Fruit fly (Drosophila melanogaster) whole organism, embryonic: Measurements from ENCODE around the gene CCHa1.
A peak's percentile ranks its signal among the peaks of the same experiment; 100 is the strongest.

Source experiments
- ATbp ChIP-seq: fragments of 200-800 bp; sonication (Bioruptor generic); optimal IDR thresholded peaks from 2 replicates; lab custom pipeline; 2017; ENCODE audit warnings: missing biosample characterization, mild to moderate bottlenecking, missing genetic modification characterization, missing genetic modification reagents
- Ada2b ChIP-seq: fragments of 200-800 bp; sonication (Bioruptor generic); IDR thresholded peaks from 2 replicates; pipeline ENCODE4 v1.3.6; 2022; ENCODE audit warnings: missing biosample characterization, missing genetic modification characterization
- BEAF-32 ChIP-seq: fragments of 200-800 bp; sonication (Bioruptor generic); optimal IDR thresholded peaks from 3 replicates; lab custom pipeline; 2017; ENCODE audit warnings: missing biosample characterization, missing genetic modification characterization, mild to moderate bottlenecking, moderate library complexity, missing genetic modification reagents
- CG11723 ChIP-seq: fragments of 200-800 bp; sonication (Bioruptor generic); optimal IDR thresholded peaks from 2 replicates; lab custom pipeline; 2017; ENCODE audit warnings: missing biosample characterization, mild to moderate bottlenecking, missing genetic modification characterization
- CG1233 ChIP-seq: fragments of 200-800 bp; sonication (Bioruptor generic); optimal IDR thresholded peaks from 4 replicates; lab custom pipeline; 2018; ENCODE audit warnings: missing biosample characterization, mild to moderate bottlenecking, missing genetic modification characterization
- CG12659 ChIP-seq: fragments of 200-800 bp; sonication (Bioruptor generic); optimal IDR thresholded peaks from 3 replicates; lab custom pipeline; 2017; ENCODE audit warnings: mild to moderate bottlenecking, missing biosample characterization, missing genetic modification reagents, missing genetic modification characterization
- CG15269 ChIP-seq: fragments of 200-800 bp; sonication (Bioruptor generic); optimal IDR thresholded peaks from 2 replicates; lab custom pipeline; 2018; ENCODE audit warnings: missing biosample characterization, mild to moderate bottlenecking, missing genetic modification characterization, moderate library complexity
- CG16815 ChIP-seq: fragments of 200-800 bp; sonication (Bioruptor generic); optimal IDR thresholded peaks from 3 replicates; lab custom pipeline; 2017; ENCODE audit warnings: missing biosample characterization, mild to moderate bottlenecking, missing genetic modification characterization
- CG17328 ChIP-seq: fragments of 200-800 bp; sonication (Bioruptor generic); IDR thresholded peaks from 2 replicates; pipeline ENCODE4 v1.3.6; 2022; ENCODE audit warnings: missing biosample characterization, missing genetic modification characterization
- CG17385 ChIP-seq: fragments of 200-800 bp; sonication (Bioruptor generic); optimal IDR thresholded peaks from 3 replicates; lab custom pipeline; 2018; ENCODE audit warnings: missing biosample characterization, mild to moderate bottlenecking, missing genetic modification characterization
- CG18262 ChIP-seq: fragments of 200-800 bp; optimal IDR thresholded peaks from 3 replicates; lab custom pipeline; 2019; ENCODE audit warnings: missing biosample characterization, mild to moderate bottlenecking, missing genetic modification characterization, moderate library complexity
- CG2120 ChIP-seq: fragments of 200-800 bp; sonication (Bioruptor generic); optimal IDR thresholded peaks from 3 replicates; lab custom pipeline; 2016; ENCODE audit warnings: missing biosample characterization, missing genetic modification characterization
- CG2678 ChIP-seq: fragments of 200-800 bp; sonication (Bioruptor generic); optimal IDR thresholded peaks from 3 replicates; lab custom pipeline; 2019; ENCODE audit warnings: missing biosample characterization, mild to moderate bottlenecking, missing genetic modification characterization, moderate library complexity
- CG2712 ChIP-seq: fragments of 200-800 bp; optimal IDR thresholded peaks from 3 replicates; lab custom pipeline; 2019; ENCODE audit warnings: missing biosample characterization, mild to moderate bottlenecking, missing genetic modification characterization, moderate library complexity
- CG4360 ChIP-seq: fragments of 200-800 bp; sonication (Bioruptor generic); IDR thresholded peaks from 2 replicates; pipeline ENCODE4 v1.3.6; 2022; ENCODE audit warnings: missing biosample characterization, missing genetic modification characterization
- CG4424 ChIP-seq: fragments of 200-800 bp; sonication (Bioruptor generic); optimal IDR thresholded peaks from 3 replicates; lab custom pipeline; 2016; ENCODE audit warnings: missing biosample characterization, missing genetic modification characterization
- CG6254 ChIP-seq: fragments of 200-800 bp; sonication (Bioruptor generic); optimal IDR thresholded peaks from 3 replicates; lab custom pipeline; 2017; ENCODE audit warnings: mild to moderate bottlenecking, missing biosample characterization, missing genetic modification reagents, missing genetic modification characterization
- CG6654 ChIP-seq: fragments of 200-800 bp; sonication (Bioruptor generic); optimal IDR thresholded peaks from 2 replicates; lab custom pipeline; 2017; ENCODE audit warnings: missing biosample characterization, mild to moderate bottlenecking, missing genetic modification characterization
- CG6854 ChIP-seq: fragments of 200-800 bp; sonication (Bioruptor generic); optimal IDR thresholded peaks from 3 replicates; lab custom pipeline; 2017; ENCODE audit warnings: missing biosample characterization, mild to moderate bottlenecking, missing genetic modification characterization
- CG7556 ChIP-seq: fragments of 200-800 bp; sonication (Bioruptor generic); optimal IDR thresholded peaks from 2 replicates; lab custom pipeline; 2017; ENCODE audit warnings: missing biosample characterization, mild to moderate bottlenecking, missing genetic modification characterization
- CG8290 ChIP-seq, 3 experiments: fragments of 200-800 bp; sonication (Bioruptor generic); optimal IDR thresholded peaks; 2 replicates each; lab custom pipeline; 2016 to 2019; ENCODE audit warnings: missing biosample characterization in 3 of 3, missing genetic modification characterization in 3 of 3, mild to moderate bottlenecking in 2 of 3, moderate library complexity in 1 of 3
- Ets65A ChIP-seq: fragments of 200-800 bp; sonication (Bioruptor generic); peaks from one replicate; lab custom pipeline; 2016; ENCODE audit warnings: missing biosample characterization, missing genetic modification characterization
- Fer3 ChIP-seq: fragments of 200-800 bp; sonication (Bioruptor generic); optimal IDR thresholded peaks from 2 replicates; lab custom pipeline; 2018; ENCODE audit warnings: missing biosample characterization, mild to moderate bottlenecking, missing genetic modification characterization, moderate library complexity
- H2.0 ChIP-seq: fragments of 200-800 bp; sonication (Bioruptor generic); IDR thresholded peaks from 2 replicates; pipeline ENCODE4 v1.3.6; 2022; ENCODE audit warnings: missing biosample characterization, missing genetic modification characterization
- Hmr ChIP-seq: fragments of 200-800 bp; sonication (Bioruptor generic); optimal IDR thresholded peaks from 3 replicates; lab custom pipeline; 2017; ENCODE audit warnings: mild to moderate bottlenecking, missing biosample characterization, missing genetic modification reagents, missing genetic modification characterization
- Meics ChIP-seq: fragments of 200-800 bp; sonication (Bioruptor generic); optimal IDR thresholded peaks from 2 replicates; lab custom pipeline; 2017; ENCODE audit warnings: missing biosample characterization, mild to moderate bottlenecking, missing genetic modification characterization
- Nf-YC ChIP-seq: fragments of 200-800 bp; optimal IDR thresholded peaks from 3 replicates; lab custom pipeline; 2019; ENCODE audit warnings: missing biosample characterization, mild to moderate bottlenecking, missing genetic modification characterization, moderate library complexity
- Pdp1 ChIP-seq, 2 experiments: fragments of 200-800 bp; sonication (Bioruptor generic); optimal IDR thresholded peaks; 3 replicates each; lab custom pipeline; 2016; ENCODE audit warnings: missing biosample characterization in 2 of 2, missing genetic modification characterization in 2 of 2, mild to moderate bottlenecking in 1 of 2, moderate library complexity in 1 of 2
- Side ChIP-seq: fragments of 200-800 bp; sonication (Bioruptor generic); optimal IDR thresholded peaks from 2 replicates; lab custom pipeline; 2016; ENCODE audit warnings: missing biosample characterization, missing genetic modification characterization
- Ssrp ChIP-seq: fragments of 200-800 bp; sonication (Bioruptor generic); optimal IDR thresholded peaks from 2 replicates; lab custom pipeline; 2018; ENCODE audit warnings: missing biosample characterization, mild to moderate bottlenecking, missing genetic modification characterization, moderate library complexity
- ara ChIP-seq: fragments of 200-800 bp; sonication (Bioruptor generic); IDR thresholded peaks from 2 replicates; pipeline ENCODE4 v1.3.6; 2022; ENCODE audit warnings: missing biosample characterization, missing genetic modification characterization
- bbx ChIP-seq: fragments of 200-800 bp; sonication (Bioruptor generic); IDR thresholded peaks from 2 replicates; pipeline ENCODE4 v1.3.6; 2022; ENCODE audit warnings: missing biosample characterization, missing genetic modification characterization; ENCODE audit not compliant: partially characterized antibody
- cg ChIP-seq: fragments of 200-800 bp; sonication (Bioruptor generic); optimal IDR thresholded peaks from 3 replicates; lab custom pipeline; 2019; ENCODE audit warnings: missing biosample characterization, mild to moderate bottlenecking, missing genetic modification characterization, moderate library complexity
- chif ChIP-seq, 2 experiments: fragments of 200-800 bp; sonication (Bioruptor generic); optimal IDR thresholded peaks; 3 replicates each; lab custom pipeline; 2016; ENCODE audit warnings: missing biosample characterization in 2 of 2, missing genetic modification characterization in 2 of 2
- gcm ChIP-seq: fragments of 200-800 bp; sonication (Bioruptor generic); optimal IDR thresholded peaks from 2 replicates; lab custom pipeline; 2019; ENCODE audit warnings: missing biosample characterization, mild to moderate bottlenecking, missing genetic modification characterization, moderate library complexity
- grau ChIP-seq: fragments of 200-800 bp; optimal IDR thresholded peaks from 3 replicates; lab custom pipeline; 2019; ENCODE audit warnings: missing biosample characterization, mild to moderate bottlenecking, missing genetic modification characterization, moderate library complexity
- hkb ChIP-seq, 2 experiments: fragments of 200-800 bp in 1 of 2; fragments of >200 bp in 1 of 2; sonication (Bioruptor generic) in 1 of 2; IDR thresholded peaks in 1 of 2; optimal IDR thresholded peaks in 1 of 2; 2 replicates each; pipeline versions ENCODE4 v1.3.6 to Lab custom; 2017 to 2022; ENCODE audit warnings: missing biosample characterization in 1 of 2, missing genetic modification characterization in 1 of 2
- oc ChIP-seq: fragments of 200-800 bp; sonication (Bioruptor generic); optimal IDR thresholded peaks from 2 replicates; lab custom pipeline; 2018; ENCODE audit warnings: missing biosample characterization, mild to moderate bottlenecking, missing genetic modification characterization, moderate library complexity
- odd ChIP-seq: fragments of 200-800 bp; sonication (Bioruptor generic); optimal IDR thresholded peaks from 2 replicates; lab custom pipeline; 2017; ENCODE audit warnings: missing biosample characterization, mild to moderate bottlenecking, missing genetic modification characterization
- org-1 ChIP-seq: fragments of 200-800 bp; sonication (Bioruptor generic); optimal IDR thresholded peaks from 2 replicates; lab custom pipeline; 2017; ENCODE audit warnings: missing biosample characterization, missing genetic modification characterization
- pfk ChIP-seq: fragments of 200-800 bp; sonication (Bioruptor generic); optimal IDR thresholded peaks from 2 replicates; lab custom pipeline; 2018; ENCODE audit warnings: missing biosample characterization, mild to moderate bottlenecking, missing genetic modification characterization, moderate library complexity
- repo ChIP-seq: fragments of 200-800 bp; sonication (Bioruptor generic); optimal IDR thresholded peaks from 2 replicates; lab custom pipeline; 2016; ENCODE audit warnings: missing biosample characterization, missing genetic modification characterization
- salm ChIP-seq: fragments of 200-800 bp; sonication (Bioruptor generic); optimal IDR thresholded peaks from 2 replicates; lab custom pipeline; 2018; ENCODE audit warnings: missing biosample characterization, mild to moderate bottlenecking, missing genetic modification characterization
- sc ChIP-seq, 3 experiments: fragments of >200 bp in 2 of 3; fragments of 200-800 bp in 1 of 3; sonication (Bioruptor generic) in 1 of 3; optimal IDR thresholded peaks; 2 replicates in 2 of 3; 3 replicates in 1 of 3; lab custom pipeline; 2017; ENCODE audit warnings: mild to moderate bottlenecking in 1 of 3, missing biosample characterization in 1 of 3, missing genetic modification characterization in 1 of 3, missing genetic modification reagents in 1 of 3
- ssp ChIP-seq: fragments of 200-800 bp; sonication (Bioruptor generic); IDR thresholded peaks from 2 replicates; pipeline ENCODE4 v1.3.6; 2022; ENCODE audit warnings: missing biosample characterization, missing genetic modification characterization
- tin ChIP-seq: fragments of 200-800 bp; sonication (Bioruptor generic); optimal IDR thresholded peaks from 3 replicates; lab custom pipeline; 2016; ENCODE audit warnings: missing biosample characterization, missing genetic modification characterization
- tll ChIP-seq, 2 experiments: fragments of 200-800 bp in 1 of 2; fragments of >200 bp in 1 of 2; sonication (Bioruptor generic) in 1 of 2; optimal IDR thresholded peaks; 2 replicates each; lab custom pipeline; 2017 to 2019; ENCODE audit warnings: missing biosample characterization in 2 of 2, missing genetic modification characterization in 2 of 2, mild to moderate bottlenecking in 1 of 2, moderate library complexity in 1 of 2
- ttk ChIP-seq: fragments of 200-800 bp; sonication (Bioruptor generic); IDR thresholded peaks from 2 replicates; pipeline ENCODE4 v2.1.2; 2022; ENCODE audit warnings: missing biosample characterization, missing genetic modification characterization

Gene CCHa1

DNA sequence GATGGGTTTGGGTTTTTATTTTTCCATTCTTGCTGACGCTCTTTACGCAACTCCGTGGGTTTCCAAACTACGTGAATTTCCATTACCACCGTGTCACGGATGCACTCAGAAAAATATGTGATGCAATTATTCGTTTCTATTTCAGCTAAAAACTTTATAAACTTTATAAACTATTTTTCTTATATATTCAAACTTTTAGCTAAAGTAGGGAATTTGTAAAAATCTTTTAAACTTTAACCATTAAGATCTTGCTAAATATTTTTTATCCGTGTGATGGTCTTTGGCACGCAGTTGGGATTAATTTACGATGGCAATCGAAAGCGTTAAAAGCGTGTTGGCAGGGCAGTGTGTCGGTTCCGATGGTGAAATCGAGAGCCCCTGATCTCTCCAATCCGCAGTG lies 1.2 kb downstream of the CCHa1 start (continued):
- no peak for TF ChIP-seq oc (tag; lab: Kevin White, UChicago)
- peak; percentile 32 for TF ChIP-seq Meics (GFP tag; lab: Kevin White, UChicago)
- TF ChIP-seq CG12659 (GFP tag; lab: Kevin White, UChicago), result peak; percentile 26
- TF ChIP-seq CG17328 (GFP tag; lab: Robert Waterston, UW), result peak; percentile 34; the same call in 1 of the 2 replicates
- TF ChIP-seq CG15269 (tag; lab: Kevin White, UChicago), result peak; percentile 80
- TF ChIP-seq ttk (GFP tag; lab: Robert Waterston, UW), result peak; percentile 31; the same call in 1 of the 2 replicates
- no peak for TF ChIP-seq CG11723 (GFP tag; lab: Kevin White, UChicago)
- TF ChIP-seq CG2120, result peak; percentile 29
- peak; percentile 18 for TF ChIP-seq Nf-YC (tag; lab: Kevin White, UChicago)
- TF ChIP-seq CG2712 (tag; lab: Kevin White, UChicago), result peak; percentile 72
- no peak for TF ChIP-seq hkb (optimal IDR thresholded peaks at IDR 0.05; lab: Kevin White, UChicago)
- TF ChIP-seq hkb (GFP tag; IDR thresholded peaks at IDR 0.05; lab: Robert Waterston, UW), result peak; percentile 70
- no peak for TF ChIP-seq pfk
- TF ChIP-seq Hmr (GFP tag; lab: Kevin White, UChicago), result peak; percentile 33
- TF ChIP-seq CG16815 (GFP tag; lab: Kevin White, UChicago), result no peak
- peak; percentile 44 for TF ChIP-seq odd (GFP tag; lab: Kevin White, UChicago)
- no peak for TF ChIP-seq sc (optimal IDR thresholded peaks at IDR 0.05; lab: Kevin White, UChicago)
- TF ChIP-seq sc (GFP tag; optimal IDR thresholded peaks at IDR 0.05; lab: Kevin White, UChicago), result peak; percentile 11
- peak; percentile 61 for TF ChIP-seq CG18262 (tag; lab: Kevin White, UChicago)
- TF ChIP-seq CG2678, result peak; percentile 77
- TF ChIP-seq ssp, result peak; percentile 46; the same call in 1 of the 2 replicates
- TF ChIP-seq CG6654 (GFP tag; lab: Kevin White, UChicago), result peak; percentile 24
- TF ChIP-seq chif (GFP tag; optimal IDR thresholded peaks at IDR 0.05; lab: Kevin White, UChicago), result no peak
- TF ChIP-seq Fer3 (tag; lab: Kevin White, UChicago), result peak; percentile 50
- peak; percentile 60 for TF ChIP-seq CG7556 (GFP tag; lab: Kevin White, UChicago)
- no peak for TF ChIP-seq org-1
- no peak for TF ChIP-seq cg (GFP tag; lab: Kevin White, UChicago)
- peak; percentile 64 for TF ChIP-seq ATbp (GFP tag; lab: Kevin White, UChicago)
- peak; percentile 60 for TF ChIP-seq CG17385
- TF ChIP-seq ara (GFP tag; lab: Robert Waterston, UW), result peak; percentile 53; the same call in 1 of the 2 replicates
- TF ChIP-seq bbx, result no peak
- peak; percentile 37 for TF ChIP-seq CG6854 (GFP tag; lab: Kevin White, UChicago)
- no peak for TF ChIP-seq Side (GFP tag; lab: Kevin White, UChicago)
- no peak for TF ChIP-seq tll (GFP tag; optimal IDR thresholded peaks at IDR 0.05; lab: Kevin White, UChicago)
- peak; percentile 32 for TF ChIP-seq CG1233 (GFP tag; lab: Kevin White, UChicago)
- TF ChIP-seq CG8290 (GFP tag; optimal IDR thresholded peaks at IDR 0.05; lab: Kevin White, UChicago), result no peak
- TF ChIP-seq CG8290 (tag; optimal IDR thresholded peaks at IDR 0.05; lab: Kevin White, UChicago), result no peak
- no peak for TF ChIP-seq CG6254 (GFP tag; lab: Kevin White, UChicago)
- TF ChIP-seq gcm, result peak; percentile 30
- TF ChIP-seq CG4424 (GFP tag; lab: Kevin White, UChicago), result peak; percentile 46
- peak; percentile 8 to 24 for TF ChIP-seq Pdp1 (GFP tag; optimal IDR thresholded peaks at IDR 0.05; lab: Kevin White, UChicago)
- peak; percentile 9 for TF ChIP-seq BEAF-32 (GFP tag; lab: Kevin White, UChicago)
- no peak for TF ChIP-seq repo (GFP tag; lab: Kevin White, UChicago)
- TF ChIP-seq tin (GFP tag; lab: Kevin White, UChicago), result peak; percentile 22
- TF ChIP-seq H2.0, result peak; percentile 44; the same call in 1 of the 2 replicates
- peak; percentile 42 for TF ChIP-seq Ssrp
- 0 out of 2 replicates have a peak, but pooled peaks have one; percentile 11 for TF ChIP-seq CG4360
- TF ChIP-seq Ada2b, result peak; percentile 72
- peak; percentile 59 for TF ChIP-seq grau
- TF ChIP-seq Ets65A (GFP tag; lab: Kevin White, UChicago), result no peak
- peak; percentile 19 for TF ChIP-seq salm (tag; lab: Kevin White, UChicago)
